Fruit fly (Drosophila melanogaster): ENCODE measurements around the gene CG42710.

DNA sequence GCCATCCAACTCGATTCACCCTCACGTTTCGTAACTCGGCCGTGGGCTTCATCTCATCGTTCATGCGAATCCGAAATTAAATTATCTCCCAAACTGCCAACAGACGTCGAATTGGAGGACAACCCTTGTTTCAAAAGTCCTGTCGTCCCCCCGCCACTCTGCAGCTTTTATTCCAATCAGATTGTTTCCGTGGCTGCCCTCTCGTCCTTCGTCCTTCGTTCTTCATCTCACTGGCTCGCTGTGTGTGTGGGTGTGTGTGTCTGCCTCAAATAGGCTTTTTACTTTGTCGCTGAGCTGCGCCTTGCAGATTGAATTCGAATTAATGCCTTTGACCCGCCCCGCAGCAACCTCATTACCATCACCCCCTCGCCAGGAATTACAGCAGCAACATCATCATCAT lies 11.9 kb upstream of the CG42710 start:
- TF ChIP-seq CG34367 (tag; optimal IDR thresholded peaks at IDR 0.05) = no peak
- no peak for TF ChIP-seq CG15710 (tag; optimal IDR thresholded peaks at IDR 0.05)
- no peak for TF ChIP-seq gl (tag; optimal IDR thresholded peaks at IDR 0.05)
- no peak for TF ChIP-seq Pif1B (GFP tag; optimal IDR thresholded peaks at IDR 0.05)
- TF ChIP-seq Snoo (tag; optimal IDR thresholded peaks at IDR 0.05) = no peak
- TF ChIP-seq EcR (GFP tag; optimal IDR thresholded peaks at IDR 0.05) = no peak
- no peak for TF ChIP-seq CG8301 (tag; optimal IDR thresholded peaks at IDR 0.05)
